Worm (Caenorhabditis elegans) whole organism, early embryonic: Measurements from ENCODE around the gene EGAP1.1.

Experiments used
- F13C5.2 ChIP-seq: sonication (generic microtip); optimal IDR thresholded peaks from 2 replicates; lab custom pipeline; 2017; ENCODE audit warnings: mild to moderate bottlenecking, missing genetic modification characterization, inconsistent platforms, missing compliant biosample characterization
- ceh-36 ChIP-seq: sonication (generic microtip); optimal IDR thresholded peaks from 2 replicates; lab custom pipeline; 2016; ENCODE audit warnings: missing genetic modification characterization, inconsistent platforms, missing compliant biosample characterization
- ets-7 ChIP-seq: sonication (generic microtip); optimal IDR thresholded peaks from 2 replicates; lab custom pipeline; 2016; ENCODE audit warnings: missing genotype, missing genetic modification characterization, missing compliant biosample characterization
- flt-1 ChIP-seq: fragments of 200-800 bp; sonication (Bioruptor generic); IDR thresholded peaks from 2 replicates; pipeline ENCODE4 v1.3.6; 2022; ENCODE audit warnings: missing genetic modification characterization, missing compliant biosample characterization
- hmbx-1 ChIP-seq: sonication (generic microtip); optimal IDR thresholded peaks from 2 replicates; lab custom pipeline; 2016; ENCODE audit warnings: mild to moderate bottlenecking, missing genetic modification characterization, missing compliant biosample characterization
- tbx-11 ChIP-seq: fragments of 200-800 bp; sonication (Bioruptor generic); IDR thresholded peaks from 2 replicates; pipeline ENCODE4 v1.3.6; 2022; ENCODE audit warnings: missing genetic modification characterization, missing compliant biosample characterization

- TF ChIP-seq F13C5.2 (tag; lab: Kevin White, UChicago) (no peak), ceh-36 (no peak), flt-1 (GFP tag; lab: Robert Waterston, UW) (no peak), hmbx-1 (tag; lab: Kevin White, UChicago) (no peak), tbx-11 (GFP tag; lab: Robert Waterston, UW) (0 out of 2 replicates have a peak, but pooled peaks have one; percentile 21), ets-7 (no peak)
These were observed 16.9 kb upstream of the EGAP1.1 start for ce11 chrIII:5953913-5954290.
